Worm (Caenorhabditis elegans): ENCODE measurements around the gene npax-3.

Gene npax-3

DNA sequence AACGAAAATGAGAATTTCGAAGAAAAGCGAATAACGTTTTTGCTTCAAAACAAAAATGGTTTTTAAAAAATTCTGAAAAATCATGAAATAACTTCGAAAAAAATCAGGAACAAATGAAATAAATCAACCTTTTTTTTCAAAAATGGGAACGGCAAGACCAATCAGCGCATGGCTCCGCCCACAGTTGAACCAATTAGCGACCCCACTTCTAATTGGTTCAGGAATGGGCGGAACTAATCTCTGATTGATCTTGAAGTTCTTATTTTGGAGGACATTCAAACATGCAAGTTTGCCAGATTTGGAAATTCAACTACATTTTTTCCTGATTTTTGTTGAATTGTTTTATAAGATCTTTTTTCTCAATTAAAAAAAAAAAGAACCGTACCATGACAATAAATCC, 28.0 kb upstream of the npax-3 start:
- TF ChIP-seq ztf-4 (tag; optimal IDR thresholded peaks at IDR 0.05) (no peak), ceh-16 (tag; optimal IDR thresholded peaks at IDR 0.05) (no peak), mdl-1 (tag; optimal IDR thresholded peaks at IDR 0.05) (no peak), sma-3 (GFP tag; optimal IDR thresholded peaks at IDR 0.05) (no peak), alr-1 (tag; optimal IDR thresholded peaks at IDR 0.05) (no peak), peb-1 (tag; optimal IDR thresholded peaks at IDR 0.05) (no peak), Y55F3AM.14 (GFP tag; optimal IDR thresholded peaks at IDR 0.05) (no peak), nhr-6 (tag; optimal IDR thresholded peaks at IDR 0.05) (no peak), gmeb-1 (tag; optimal IDR thresholded peaks at IDR 0.05) (no peak), lin-11 (tag; optimal IDR thresholded peaks at IDR 0.05) (no peak), mab-5 (tag; optimal IDR thresholded peaks at IDR 0.05) (no peak), sem-4 (tag; optimal IDR thresholded peaks at IDR 0.05) (no peak), nhr-77 (tag; optimal IDR thresholded peaks at IDR 0.05) (no peak), unc-39 (tag; optimal IDR thresholded peaks at IDR 0.05) (no peak), unc-55 (GFP tag; optimal IDR thresholded peaks at IDR 0.05) (no peak)

DNA sequence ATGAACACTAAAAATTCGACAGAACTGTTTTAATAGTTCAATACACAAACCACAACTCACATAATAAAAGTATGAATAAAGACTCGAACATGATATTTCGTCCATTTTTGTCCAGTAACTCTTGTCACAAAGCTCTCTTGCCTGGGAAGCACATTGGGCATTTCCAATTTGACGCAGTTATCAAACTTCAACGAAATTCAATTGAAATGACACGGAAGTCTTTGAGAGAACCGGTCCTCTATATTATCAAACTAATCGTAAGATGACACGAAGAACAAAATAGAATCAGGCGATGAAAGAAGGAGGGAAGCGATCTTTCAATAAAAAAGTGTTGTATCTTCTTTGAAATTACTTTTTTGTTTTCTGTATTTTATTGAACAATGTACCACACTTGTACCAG, 27.1 kb upstream of the npax-3 start, which contains the start of gene T11G6.3:
TSS of gene T11G6.3 (minus strand) at position 189 of the 400 bp plus-strand sequence.
- no peak for TF ChIP-seq aly-2 (tag; optimal IDR thresholded peaks at IDR 0.05)
- no peak for TF ChIP-seq egl-27 (tag; optimal IDR thresholded peaks at IDR 0.05)
- TF ChIP-seq nhr-129 (tag; optimal IDR thresholded peaks at IDR 0.05): no peak
- no peak for TF ChIP-seq mdl-1 (tag; optimal IDR thresholded peaks at IDR 0.05)
- no peak for TF ChIP-seq C34F6.9 (tag; optimal IDR thresholded peaks at IDR 0.05)
- TF ChIP-seq nhr-25 (tag; optimal IDR thresholded peaks at IDR 0.05): peak; percentile 25
- no peak for TF ChIP-seq lin-39 (tag; optimal IDR thresholded peaks at IDR 0.05)
- TF ChIP-seq mbf-1 (tag; optimal IDR thresholded peaks at IDR 0.05): no peak

DNA sequence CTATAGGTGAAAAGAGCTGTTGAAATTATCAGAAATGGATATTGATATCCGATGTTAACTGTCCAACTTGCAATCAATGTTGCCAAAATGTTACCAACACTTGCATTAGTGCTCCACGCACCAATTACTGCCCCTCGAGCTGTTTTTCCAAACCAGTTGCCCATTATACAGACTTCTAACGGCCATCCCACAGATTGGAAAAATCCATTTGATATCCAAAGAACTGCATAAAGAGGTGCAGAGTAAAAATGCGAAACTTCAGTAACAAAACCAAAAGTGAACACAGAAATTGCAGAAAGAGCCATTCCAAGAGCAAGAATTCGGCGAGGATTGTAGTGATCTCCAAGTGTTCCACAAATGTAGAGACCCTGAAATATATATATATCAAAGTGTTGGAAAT, 26.1 kb upstream of the npax-3 start:
- TF ChIP-seq ZK546.5 (tag; optimal IDR thresholded peaks at IDR 0.05): no peak
- no peak for TF ChIP-seq elt-1 (tag; optimal IDR thresholded peaks at IDR 0.05)
- TF ChIP-seq crh-2 (tag; optimal IDR thresholded peaks at IDR 0.05): no peak
- TF ChIP-seq zag-1 (tag; optimal IDR thresholded peaks at IDR 0.05): no peak
- TF ChIP-seq elt-3 (tag; optimal IDR thresholded peaks at IDR 0.05): no peak
- no peak for TF ChIP-seq sma-9 (GFP tag; optimal IDR thresholded peaks at IDR 0.05)
- TF ChIP-seq sma-9 (tag; optimal IDR thresholded peaks at IDR 0.05): no peak
- TF ChIP-seq skn-1 (tag; optimal IDR thresholded peaks at IDR 0.05): no peak
- TF ChIP-seq nhr-25 (tag; optimal IDR thresholded peaks at IDR 0.05): no peak
- TF ChIP-seq alr-1 (tag; optimal IDR thresholded peaks at IDR 0.05): no peak
- no peak for TF ChIP-seq lsy-2 (tag; optimal IDR thresholded peaks at IDR 0.05)
- TF ChIP-seq nhr-10 (tag; optimal IDR thresholded peaks at IDR 0.05): no peak
- no peak for TF ChIP-seq ceh-16 (tag; optimal IDR thresholded peaks at IDR 0.05)
- TF ChIP-seq aly-2 (tag; optimal IDR thresholded peaks at IDR 0.05): no peak
- no peak for TF ChIP-seq sma-3 (GFP tag; optimal IDR thresholded peaks at IDR 0.05)
- TF ChIP-seq mbf-1 (tag; optimal IDR thresholded peaks at IDR 0.05): no peak

DNA sequence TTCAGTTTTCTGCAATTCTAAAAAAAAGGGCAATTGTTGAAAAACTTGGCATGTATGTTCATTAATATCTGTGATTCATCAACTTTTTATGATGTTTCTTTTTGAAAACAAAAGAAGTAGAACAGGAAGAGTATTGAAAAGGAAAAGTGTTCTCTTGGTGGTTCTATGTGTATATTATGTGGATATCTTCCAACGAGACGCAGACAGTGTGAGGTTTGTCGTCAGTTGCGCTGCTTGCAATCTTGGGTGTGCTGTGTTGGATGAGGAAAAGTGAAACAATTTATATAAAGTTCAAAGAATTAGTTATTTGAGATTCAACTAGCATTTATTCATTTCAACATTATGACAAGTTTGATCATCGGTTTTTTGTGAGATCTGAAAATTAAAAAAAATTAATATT, 24.5 kb upstream of the npax-3 start:
- TF ChIP-seq fos-1 (tag; optimal IDR thresholded peaks at IDR 0.05): peak; percentile 23
- peak; percentile 54 for TF ChIP-seq unc-55 (GFP tag; optimal IDR thresholded peaks at IDR 0.05)
- TF ChIP-seq F13H6.1 (tag; optimal IDR thresholded peaks at IDR 0.05): no peak
- TF ChIP-seq crh-2 (tag; optimal IDR thresholded peaks at IDR 0.05): peak; percentile 29
- no peak for TF ChIP-seq ama-1 (optimal IDR thresholded peaks at IDR 0.05)
- TF ChIP-seq ztf-11 (tag; optimal IDR thresholded peaks at IDR 0.05): no peak
- TF ChIP-seq elt-1 (tag; optimal IDR thresholded peaks at IDR 0.05): no peak
- TF ChIP-seq nhr-129 (tag; optimal IDR thresholded peaks at IDR 0.05): peak; percentile 2
- TF ChIP-seq blmp-1 (tag; optimal IDR thresholded peaks at IDR 0.05; ENCODE audit: insufficient read depth): peak; percentile 56
- TF ChIP-seq C34F6.9 (tag; optimal IDR thresholded peaks at IDR 0.05): peak; percentile 46
- no peak for TF ChIP-seq ceh-82 (tag; optimal IDR thresholded peaks at IDR 0.05)
- TF ChIP-seq dmd-4 (tag; optimal IDR thresholded peaks at IDR 0.05): no peak
- TF ChIP-seq mdl-1 (tag; optimal IDR thresholded peaks at IDR 0.05): no peak
- peak in 1 of 2 experiments; percentile 45 for TF ChIP-seq lsy-2 (tag; optimal IDR thresholded peaks at IDR 0.05)
- no peak for TF ChIP-seq R02D3.7 (tag; optimal IDR thresholded peaks at IDR 0.05)
- TF ChIP-seq nhr-23 (tag; optimal IDR thresholded peaks at IDR 0.05): no peak
- TF ChIP-seq Y55F3AM.14 (GFP tag; optimal IDR thresholded peaks at IDR 0.05): no peak
- TF ChIP-seq alr-1 (tag; optimal IDR thresholded peaks at IDR 0.05): no peak

Measured in whole organism, L2 larva.